Worm (Caenorhabditis elegans) whole organism, L4/young adult: ENCODE results near the gene F14H8.5.

Experiments used
- dao-5 ChIP-seq: sonication (generic microtip); optimal IDR thresholded peaks from 2 replicates; lab custom pipeline; 2016; ENCODE audit warnings: missing genotype, missing genetic modification characterization, moderate library complexity, missing compliant biosample characterization
- him-1 ChIP-seq: sonication (generic microtip); optimal IDR thresholded peaks from 2 replicates; lab custom pipeline; 2016; ENCODE audit warnings: missing genotype, missing genetic modification reagents, missing genetic modification characterization, missing compliant biosample characterization

- TF ChIP-seq him-1 (tag; lab: Kevin White, UChicago) (no peak), dao-5 (tag; lab: Kevin White, UChicago) (no peak)
Observed at ce11 chrV:15065837-15066348, 45.1 kb downstream of the F14H8.5 start, which contains the start of gene otub-1.
